Fruit fly (Drosophila melanogaster) whole organism: ENCODE measurements around the gene CG31675.

Experiments used
- CG8478 ChIP-seq: fragments of >200 bp; optimal IDR thresholded peaks from 2 replicates; lab custom pipeline; 2018; ENCODE audit warnings: inconsistent platforms
- Dll ChIP-seq: fragments of >200 bp; optimal IDR thresholded peaks from 2 replicates; lab custom pipeline; 2017
- EcR ChIP-seq, 2 experiments: fragments of >200 bp; optimal IDR thresholded peaks; 2 replicates each; lab custom pipeline; 2017; ENCODE audit warnings: missing biosample characterization in 2 of 2, missing genetic modification characterization in 2 of 2, missing genetic modification reagents in 2 of 2
- pan ChIP-seq: fragments of >200 bp; optimal IDR thresholded peaks from 2 replicates; lab custom pipeline; 2017
- psq ChIP-seq: fragments of >200 bp; optimal IDR thresholded peaks from 2 replicates; lab custom pipeline; 2017
- usp ChIP-seq: fragments of >200 bp; optimal IDR thresholded peaks from 2 replicates; lab custom pipeline; 2017; ENCODE audit warnings: missing biosample characterization, missing genetic modification characterization, mixed read lengths

Gene CG31675

DNA sequence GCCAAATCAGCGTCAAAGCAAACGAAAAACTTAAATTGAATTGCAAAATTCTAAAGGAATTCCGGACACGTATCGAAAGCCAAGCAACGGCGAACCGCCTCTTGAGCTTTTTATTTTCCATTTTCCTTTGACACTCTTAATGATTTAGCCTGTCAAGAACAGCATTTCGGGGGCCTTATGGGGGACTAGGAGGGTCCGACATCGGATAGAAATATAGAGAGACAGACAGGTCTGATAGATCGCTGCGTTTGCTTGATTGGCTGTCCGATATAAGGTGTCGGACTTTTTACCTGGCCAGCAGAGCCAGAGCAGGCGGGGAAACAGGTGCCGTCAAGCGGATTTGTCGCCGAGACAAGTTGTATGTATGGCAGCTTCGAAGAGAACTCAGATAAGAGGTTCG lies 36.8 kb downstream of the CG31675 start:
- no peak for TF ChIP-seq Dll
- TF ChIP-seq pan = no peak
- TF ChIP-seq usp (GFP tag; lab: Kevin White, UChicago) = no peak
- no peak for TF ChIP-seq psq (lab: Kevin White, UChicago)
- no peak for TF ChIP-seq CG8478 (lab: Kevin White, UChicago)
- TF ChIP-seq EcR (GFP tag; optimal IDR thresholded peaks at IDR 0.05; lab: Kevin White, UChicago) = no peak

DNA sequence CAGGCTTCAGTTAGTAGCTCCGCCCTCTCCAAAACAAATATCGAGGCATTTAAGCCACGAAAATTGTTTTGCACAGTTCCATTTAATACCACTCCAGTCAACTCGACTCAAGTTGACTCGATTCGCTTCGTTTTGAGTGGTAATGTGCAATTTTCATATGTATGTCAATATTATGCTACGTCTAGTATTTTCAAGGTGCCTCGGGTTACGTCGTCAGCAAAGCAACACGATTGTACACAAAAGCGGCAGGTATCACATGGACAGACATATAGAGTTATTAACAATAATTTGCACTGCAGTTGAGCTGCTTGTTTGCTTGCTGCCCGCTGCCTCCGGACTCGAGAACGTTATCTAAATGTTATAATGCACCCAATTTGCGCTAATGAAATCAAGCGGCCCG lies 37.5 kb downstream of the CG31675 start:
- TF ChIP-seq psq (lab: Kevin White, UChicago) (no peak), usp (GFP tag; lab: Kevin White, UChicago) (no peak), CG8478 (lab: Kevin White, UChicago) (no peak)

DNA sequence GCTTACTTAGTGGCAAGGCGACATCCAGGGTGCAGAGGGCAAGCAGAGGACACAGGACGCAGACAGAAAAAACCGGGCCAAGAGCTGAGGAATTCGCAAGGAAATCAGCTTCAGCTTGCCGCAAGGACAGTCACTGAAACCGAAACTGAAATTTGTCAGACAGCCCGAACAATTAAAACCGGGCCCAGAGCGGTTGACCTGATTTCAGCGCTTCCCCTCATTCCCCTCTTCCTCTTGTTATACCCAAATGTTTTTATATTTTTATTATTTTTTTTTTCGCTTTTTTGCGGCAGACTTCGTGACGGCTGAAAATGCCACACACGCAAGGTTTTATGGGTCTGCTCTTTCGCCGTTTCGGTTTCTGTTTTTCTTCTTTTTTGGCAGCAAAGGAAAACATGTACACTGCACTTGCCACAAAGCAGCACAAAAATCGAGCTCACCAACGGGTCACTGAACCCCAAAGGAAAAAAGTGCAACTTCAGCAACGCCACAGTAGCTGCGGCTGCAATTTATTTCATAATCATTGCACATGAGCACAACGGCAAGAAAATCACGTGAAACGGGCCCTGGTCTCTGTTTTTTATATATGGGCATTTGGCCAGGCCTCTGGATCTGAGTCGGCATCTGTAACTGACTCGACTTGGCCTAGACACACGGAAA lies 40.6 kb downstream of the CG31675 start:
- TF ChIP-seq EcR (GFP tag; optimal IDR thresholded peaks at IDR 0.05; lab: Kevin White, UChicago) = no peak
- TF ChIP-seq pan = no peak
- TF ChIP-seq usp (GFP tag; lab: Kevin White, UChicago) = no peak
- no peak for TF ChIP-seq Dll
- no peak for TF ChIP-seq CG8478 (lab: Kevin White, UChicago)
- no peak for TF ChIP-seq psq (lab: Kevin White, UChicago)

DNA sequence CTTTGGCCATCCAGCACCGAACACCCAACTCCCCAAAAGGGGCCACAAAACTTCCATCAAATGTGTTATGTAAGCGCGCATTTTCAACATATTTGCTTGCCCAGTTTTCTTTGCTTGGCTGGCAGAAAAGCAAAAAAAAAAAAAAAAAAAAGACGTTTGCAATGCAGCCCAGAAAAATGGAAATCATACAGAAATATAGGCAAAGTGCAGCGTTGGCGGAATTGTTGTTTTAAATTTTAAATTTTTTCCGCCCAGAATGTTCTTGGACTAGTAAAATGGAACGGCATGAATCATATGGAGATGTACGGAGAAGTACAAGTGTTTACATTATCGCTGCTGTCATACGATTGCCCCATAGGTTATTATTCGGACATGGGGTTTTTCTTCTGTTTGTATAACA lies 41.7 kb downstream of the CG31675 start:
- TF ChIP-seq usp (GFP tag; lab: Kevin White, UChicago) = no peak
- TF ChIP-seq psq (lab: Kevin White, UChicago) = no peak
- TF ChIP-seq CG8478 (lab: Kevin White, UChicago) = no peak
- TF ChIP-seq Dll = no peak
- TF ChIP-seq pan = no peak
- no peak for TF ChIP-seq EcR (GFP tag; optimal IDR thresholded peaks at IDR 0.05; lab: Kevin White, UChicago)

DNA sequence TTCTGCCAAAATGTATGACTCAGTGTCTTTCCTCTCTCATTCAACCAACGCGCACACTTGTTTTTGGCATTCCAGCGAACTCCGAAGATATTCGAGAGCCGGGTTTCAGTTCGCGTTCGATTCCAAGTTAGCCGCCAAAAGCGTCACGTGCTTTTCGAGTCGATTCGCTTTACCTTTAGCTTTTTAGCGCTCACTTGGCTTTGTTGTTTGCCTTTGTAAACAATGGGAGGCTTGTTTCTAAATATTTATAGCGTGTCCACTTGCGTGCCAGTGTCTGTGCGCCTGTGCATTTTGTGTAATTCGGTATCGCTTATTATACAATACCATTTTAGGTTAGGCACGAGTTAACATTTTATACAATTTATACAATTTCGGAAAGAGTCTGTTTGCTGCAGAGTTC lies 43.8 kb downstream of the CG31675 start:
- TF ChIP-seq pan (no peak), usp (GFP tag; lab: Kevin White, UChicago) (no peak), psq (lab: Kevin White, UChicago) (no peak), EcR (GFP tag; optimal IDR thresholded peaks at IDR 0.05; lab: Kevin White, UChicago) (no peak), CG8478 (lab: Kevin White, UChicago) (no peak), Dll (no peak)

DNA sequence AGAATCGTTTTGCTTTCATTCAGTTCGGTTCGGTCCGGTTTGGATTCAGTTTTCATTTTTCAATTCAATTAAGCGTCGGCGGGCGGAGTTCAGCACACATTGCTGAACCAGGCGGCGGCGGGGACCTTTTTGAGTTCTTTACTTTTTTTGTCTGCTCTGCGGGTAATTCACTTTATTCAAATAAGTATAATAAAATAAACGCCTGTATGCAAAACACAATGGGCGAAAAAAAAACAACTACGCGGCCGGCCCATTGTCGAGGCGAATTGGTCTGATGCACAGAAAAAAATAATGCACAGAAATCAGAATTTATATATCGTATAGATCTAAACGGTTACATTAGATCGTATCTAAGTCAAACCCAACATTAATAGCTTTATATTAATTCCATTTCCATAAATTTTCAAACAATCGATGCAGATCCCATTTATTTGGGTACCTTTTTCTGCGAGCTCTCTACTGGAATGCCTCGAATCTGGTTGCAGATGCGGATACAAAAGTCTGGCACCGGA lies 45.3 kb downstream of the CG31675 start:
- TF ChIP-seq CG8478 (lab: Kevin White, UChicago) (no peak), pan (no peak), EcR (GFP tag; optimal IDR thresholded peaks at IDR 0.05; lab: Kevin White, UChicago) (no peak), Dll (no peak), psq (lab: Kevin White, UChicago) (no peak), usp (GFP tag; lab: Kevin White, UChicago) (no peak)

DNA sequence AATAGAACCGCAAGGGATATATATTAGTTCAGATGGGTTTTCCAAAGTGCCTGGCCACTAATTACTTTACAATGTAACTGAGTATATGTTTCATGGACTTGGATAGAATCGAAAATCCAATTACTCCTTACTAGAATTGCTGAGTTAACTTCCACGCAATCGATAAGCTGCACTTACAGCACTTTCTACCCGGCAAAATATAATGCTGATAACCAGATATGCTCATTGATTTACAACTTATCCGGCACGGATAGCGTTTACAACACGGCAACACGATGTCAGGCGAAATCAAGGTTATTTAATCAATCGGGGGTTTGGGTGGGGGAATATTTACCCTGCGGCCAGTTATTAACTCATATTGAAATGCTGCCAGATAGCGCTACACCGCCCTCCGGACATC lies 46.0 kb downstream of the CG31675 start:
- TF ChIP-seq usp (GFP tag; lab: Kevin White, UChicago) (no peak), pan (no peak), psq (lab: Kevin White, UChicago) (no peak), CG8478 (lab: Kevin White, UChicago) (no peak), EcR (GFP tag; optimal IDR thresholded peaks at IDR 0.05; lab: Kevin White, UChicago) (no peak), Dll (no peak)

DNA sequence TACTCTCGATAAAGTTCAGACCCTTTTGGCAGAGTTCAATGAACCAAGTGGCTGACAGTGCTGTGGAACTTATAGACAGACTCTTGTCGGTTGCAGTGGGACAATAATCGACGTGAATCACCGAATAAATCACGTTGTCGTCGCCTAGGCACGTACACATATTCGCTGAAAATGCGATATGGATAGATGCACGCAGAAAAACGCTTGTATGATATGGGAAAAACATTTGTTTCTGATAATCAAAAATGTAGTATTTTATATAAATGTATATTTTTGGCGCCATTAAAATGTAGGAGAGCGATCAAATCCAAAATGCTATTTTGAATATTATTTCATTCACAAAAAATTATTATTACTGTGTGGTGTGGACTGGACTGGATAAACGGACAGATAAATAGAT lies 47.7 kb downstream of the CG31675 start:
- TF ChIP-seq usp (GFP tag; lab: Kevin White, UChicago) (no peak), psq (lab: Kevin White, UChicago) (no peak), Dll (no peak), CG8478 (lab: Kevin White, UChicago) (no peak), pan (no peak), EcR (GFP tag; optimal IDR thresholded peaks at IDR 0.05; lab: Kevin White, UChicago) (no peak)

DNA sequence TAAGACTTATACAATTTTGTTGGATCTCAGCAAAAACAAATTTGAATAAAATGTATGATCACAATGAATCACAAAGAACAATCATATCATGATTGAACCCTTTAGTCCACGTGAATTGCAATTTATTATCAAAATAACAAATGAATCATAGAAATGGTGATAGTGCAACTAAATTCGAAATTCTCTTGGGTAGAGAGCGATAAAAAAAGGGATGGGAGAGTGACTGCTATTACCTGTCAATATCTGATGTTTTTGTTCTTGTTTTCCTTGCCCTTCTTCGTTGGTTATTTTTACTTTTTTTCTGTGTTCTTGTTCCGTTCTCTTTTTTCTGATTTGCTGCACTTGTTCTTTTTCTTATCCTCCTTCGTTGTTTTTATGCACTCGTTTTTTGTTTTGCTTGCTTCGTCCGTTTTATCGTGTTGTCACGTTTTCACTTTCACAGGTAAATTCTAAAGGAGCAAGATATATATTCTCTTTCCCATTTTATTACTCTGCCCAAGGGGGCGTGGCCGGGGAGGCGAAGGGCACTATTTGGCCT lies 49.2 kb downstream of the CG31675 start:
- TF ChIP-seq Dll (no peak), CG8478 (lab: Kevin White, UChicago) (no peak), usp (GFP tag; lab: Kevin White, UChicago) (no peak), psq (lab: Kevin White, UChicago) (no peak), pan (no peak), EcR (GFP tag; optimal IDR thresholded peaks at IDR 0.05; lab: Kevin White, UChicago) (no peak)

DNA sequence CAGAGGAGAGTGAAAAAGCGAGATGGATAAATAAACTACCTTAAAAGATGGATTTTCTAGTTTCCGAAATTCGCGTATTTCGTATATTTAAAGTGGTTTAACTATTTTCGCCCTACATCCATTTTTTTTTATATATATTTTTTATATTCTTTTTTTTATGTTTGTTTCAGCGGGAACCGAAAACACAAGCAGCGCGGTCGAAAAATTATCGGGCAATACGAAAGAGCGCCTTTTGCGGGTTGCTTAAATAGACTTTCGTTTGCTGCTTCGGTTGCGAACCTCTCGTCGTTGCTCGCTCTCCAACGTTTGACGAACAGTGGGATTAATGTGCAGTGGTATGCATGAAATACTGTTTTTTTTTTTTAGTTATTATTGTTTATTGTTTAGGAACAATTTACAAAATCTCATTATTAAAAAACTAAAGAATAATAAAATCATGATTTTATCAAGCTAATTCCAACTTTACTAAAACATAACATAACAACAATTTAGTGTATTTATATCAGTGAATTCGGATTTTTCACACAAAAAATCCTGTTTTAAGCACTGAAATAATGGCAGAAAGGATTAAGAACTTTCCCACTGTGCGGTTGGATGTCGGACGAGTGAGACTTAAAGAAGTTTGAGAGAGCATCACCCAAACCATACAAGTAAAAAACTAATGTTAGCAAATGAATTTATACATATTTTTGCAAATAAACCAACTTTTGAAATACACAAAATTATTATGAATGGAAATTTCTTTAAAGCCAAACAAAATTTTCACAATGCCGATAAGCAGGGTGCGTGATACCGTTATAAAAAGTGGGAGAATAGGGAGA lies 49.9 kb downstream of the CG31675 start:
- no peak for TF ChIP-seq Dll
- TF ChIP-seq CG8478 (lab: Kevin White, UChicago) = no peak
- TF ChIP-seq psq (lab: Kevin White, UChicago) = no peak
- no peak for TF ChIP-seq EcR (GFP tag; optimal IDR thresholded peaks at IDR 0.05; lab: Kevin White, UChicago)
- TF ChIP-seq usp (GFP tag; lab: Kevin White, UChicago) = no peak
- TF ChIP-seq pan = no peak

DNA sequence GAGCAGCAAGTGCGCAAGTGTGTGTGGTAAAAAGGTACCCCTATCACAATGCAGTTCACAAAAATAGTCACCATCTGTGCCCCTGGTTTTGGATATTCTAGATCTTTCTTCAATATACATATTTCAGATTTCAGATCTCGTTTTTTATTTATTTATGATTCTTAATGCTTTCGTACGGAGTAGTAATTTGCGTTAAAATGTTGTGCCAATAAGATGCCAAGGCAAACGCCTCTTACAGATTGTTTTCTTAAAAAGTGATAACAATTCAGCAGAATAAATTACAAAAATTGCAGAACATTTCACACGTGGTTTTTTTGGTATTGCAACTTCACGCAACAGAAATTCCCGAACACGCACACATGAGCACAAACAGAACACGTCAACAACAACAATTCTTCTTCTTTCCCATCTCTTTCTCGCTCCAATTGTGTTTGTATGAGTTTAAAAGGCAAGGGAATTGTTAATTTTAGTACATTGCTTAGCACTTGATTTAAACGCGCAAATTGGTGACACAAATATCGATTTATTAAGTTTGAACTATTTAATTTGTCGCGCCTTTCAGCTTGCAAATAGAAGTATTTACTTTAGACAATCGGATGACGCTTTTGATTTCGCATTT lies 50.6 kb downstream of the CG31675 start:
- TF ChIP-seq usp (GFP tag; lab: Kevin White, UChicago) (no peak), EcR (GFP tag; optimal IDR thresholded peaks at IDR 0.05; lab: Kevin White, UChicago) (no peak), Dll (no peak), pan (no peak), psq (lab: Kevin White, UChicago) (no peak), CG8478 (lab: Kevin White, UChicago) (no peak)
